Worm (Caenorhabditis elegans) whole organism, young adult: Measurements from ENCODE around the gene C14A6.12.

Experiments used
- B0035.1 ChIP-seq: sonication (generic microtip); optimal IDR thresholded peaks from 2 replicates; lab custom pipeline; 2016; ENCODE audit warnings: missing genetic modification characterization, mild to moderate bottlenecking, missing compliant biosample characterization, missing genotype, missing genetic modification reagents
- C06A6.2 ChIP-seq: fragments of 200-800 bp; sonication (Bioruptor generic); conservative IDR thresholded peaks from 2 replicates; pipeline ENCODE4 v1.3.6; 2022; ENCODE audit warnings: missing genetic modification characterization, missing compliant biosample characterization
- D2030.7 ChIP-seq: fragments of 200-800 bp; sonication (Bioruptor generic); IDR thresholded peaks from 2 replicates; pipeline ENCODE4 v1.3.6; 2022; ENCODE audit warnings: missing genetic modification reagents, missing genetic modification characterization, missing compliant biosample characterization
- F22D6.2 ChIP-seq: sonication (generic microtip); optimal IDR thresholded peaks from 2 replicates; lab custom pipeline; 2016; ENCODE audit warnings: mild to moderate bottlenecking, missing genetic modification characterization, missing compliant biosample characterization
- F33H1.4 ChIP-seq: fragments of 200-800 bp; sonication (Bioruptor generic); IDR thresholded peaks from 2 replicates; pipeline ENCODE4 v1.3.6; 2022; ENCODE audit warnings: missing genetic modification reagents, missing genetic modification characterization, missing compliant biosample characterization
- F37B4.10 ChIP-seq: fragments of 200-800 bp; sonication (Bioruptor generic); IDR thresholded peaks from 2 replicates; pipeline ENCODE4 v1.3.6; 2022; ENCODE audit warnings: missing genetic modification characterization, missing compliant biosample characterization
- F52B5.7 ChIP-seq: sonication (generic microtip); optimal IDR thresholded peaks from 2 replicates; lab custom pipeline; 2016; ENCODE audit warnings: mild to moderate bottlenecking, missing genetic modification characterization, missing compliant biosample characterization
- K12H6.12 ChIP-seq: fragments of 200-800 bp; sonication (Bioruptor generic); optimal IDR thresholded peaks from 2 replicates; lab custom pipeline; 2018; ENCODE audit warnings: mild to moderate bottlenecking, missing genetic modification characterization, missing compliant biosample characterization
- T26A5.8 ChIP-seq: sonication (generic microtip); optimal IDR thresholded peaks from 2 replicates; lab custom pipeline; 2016; ENCODE audit warnings: missing genetic modification characterization, missing compliant biosample characterization
- ZK185.1 ChIP-seq: sonication (generic microtip); optimal IDR thresholded peaks from 2 replicates; lab custom pipeline; 2016; ENCODE audit warnings: mild to moderate bottlenecking, missing genetic modification characterization, missing compliant biosample characterization; ENCODE audit not compliant: poor library complexity, severe bottlenecking
- atf-7 ChIP-seq: sonication (generic microtip); optimal IDR thresholded peaks from 2 replicates; lab custom pipeline; 2017; ENCODE audit warnings: mild to moderate bottlenecking, missing genetic modification characterization, missing compliant biosample characterization
- attf-6 ChIP-seq: fragments of 200-800 bp; sonication (Bioruptor generic); IDR thresholded peaks from 2 replicates; pipeline ENCODE4 v1.3.6; 2022; ENCODE audit warnings: missing genetic modification reagents, missing genetic modification characterization, missing compliant biosample characterization
- bed-1 ChIP-seq: fragments of 200-800 bp; sonication (Bioruptor generic); IDR thresholded peaks from 2 replicates; pipeline ENCODE4 v1.3.6; 2022; ENCODE audit warnings: missing genetic modification reagents, missing genetic modification characterization, missing compliant biosample characterization
- cebp-1 ChIP-seq, 2 experiments: fragments of 200-800 bp in 1 of 2; sonication (Bioruptor generic) in 1 of 2; sonication (generic microtip) in 1 of 2; IDR thresholded peaks in 1 of 2; optimal IDR thresholded peaks in 1 of 2; 2 replicates each; pipeline versions ENCODE4 v1.3.6 to Lab custom; 2017 to 2022; ENCODE audit warnings: missing compliant biosample characterization in 2 of 2, missing genetic modification characterization in 2 of 2, mild to moderate bottlenecking in 1 of 2, missing genetic modification reagents in 1 of 2, moderate library complexity in 1 of 2
- die-1 ChIP-seq: sonication (generic microtip); optimal IDR thresholded peaks from 2 replicates; lab custom pipeline; 2016; ENCODE audit warnings: missing genotype, mild to moderate bottlenecking, missing genetic modification characterization, missing compliant biosample characterization
- egrh-3 ChIP-seq: fragments of 200-800 bp; sonication (Bioruptor generic); IDR thresholded peaks from 2 replicates; pipeline ENCODE4 v1.3.6; 2022; ENCODE audit warnings: missing genetic modification reagents, missing genetic modification characterization, missing compliant biosample characterization
- him-1 ChIP-seq: sonication (generic microtip); optimal IDR thresholded peaks from 2 replicates; lab custom pipeline; 2016; ENCODE audit warnings: missing genotype, missing genetic modification reagents, missing genetic modification characterization, missing compliant biosample characterization
- let-607 ChIP-seq, 2 experiments: fragments of 200-800 bp in 1 of 2; sonication (Bioruptor generic) in 1 of 2; sonication (generic microtip) in 1 of 2; optimal IDR thresholded peaks; 2 replicates each; lab custom pipeline; 2016 to 2018; ENCODE audit warnings: mild to moderate bottlenecking in 2 of 2, missing compliant biosample characterization in 2 of 2, missing genetic modification characterization in 2 of 2, moderate library complexity in 2 of 2, missing genotype in 1 of 2
- lsl-1 ChIP-seq: fragments of 200-800 bp; sonication (Bioruptor generic); optimal IDR thresholded peaks from 2 replicates; lab custom pipeline; 2018; ENCODE audit warnings: mild to moderate bottlenecking, missing genetic modification characterization, moderate library complexity, missing compliant biosample characterization
- madf-10 ChIP-seq: sonication (generic microtip); optimal IDR thresholded peaks from 2 replicates; lab custom pipeline; 2016; ENCODE audit warnings: mild to moderate bottlenecking, missing genetic modification characterization, missing compliant biosample characterization
- madf-6 ChIP-seq: fragments of 200-800 bp; sonication (Bioruptor generic); IDR thresholded peaks from 2 replicates; pipeline ENCODE4 v1.3.6; 2022; ENCODE audit warnings: missing genetic modification reagents, missing genetic modification characterization, missing compliant biosample characterization
- madf-8 ChIP-seq: fragments of 200-800 bp; sonication (Bioruptor generic); conservative IDR thresholded peaks from 2 replicates; pipeline ENCODE4 v1.3.6; 2022; ENCODE audit warnings: missing genetic modification reagents, missing genetic modification characterization, missing compliant biosample characterization
- nfya-2 ChIP-seq: fragments of 200-800 bp; sonication (Bioruptor generic); IDR thresholded peaks from 2 replicates; pipeline ENCODE4 v1.3.6; 2022; ENCODE audit warnings: missing genetic modification reagents, missing genetic modification characterization, missing compliant biosample characterization
- nhr-179 ChIP-seq: sonication (generic microtip); optimal IDR thresholded peaks from 2 replicates; lab custom pipeline; 2016; ENCODE audit warnings: mild to moderate bottlenecking, missing genetic modification characterization, missing compliant biosample characterization
- pbrm-1 ChIP-seq: fragments of 200-800 bp; sonication (Bioruptor generic); IDR thresholded peaks from 2 replicates; pipeline ENCODE4 v1.3.6; 2022; ENCODE audit warnings: missing genetic modification reagents, missing genetic modification characterization, missing compliant biosample characterization
- snpc-3.4 ChIP-seq: sonication (generic microtip); optimal IDR thresholded peaks from 2 replicates; lab custom pipeline; 2017; ENCODE audit warnings: missing genetic modification characterization, mild to moderate bottlenecking, missing compliant biosample characterization, antibody characterized with exemption, moderate library complexity, missing genotype, missing genetic modification reagents
- sptf-2 ChIP-seq: fragments of 200-800 bp; sonication (Bioruptor generic); optimal IDR thresholded peaks from 2 replicates; lab custom pipeline; 2018; ENCODE audit warnings: mild to moderate bottlenecking, missing genetic modification characterization, missing compliant biosample characterization
- tlf-1 ChIP-seq: fragments of 200-800 bp; sonication (Bioruptor generic); optimal IDR thresholded peaks from 2 replicates; lab custom pipeline; 2018; ENCODE audit warnings: mild to moderate bottlenecking, missing genetic modification characterization, missing compliant biosample characterization
- xnd-1 ChIP-seq: sonication (generic microtip); optimal IDR thresholded peaks from 2 replicates; lab custom pipeline; 2016; ENCODE audit warnings: missing genotype, missing genetic modification reagents, missing genetic modification characterization, missing compliant biosample characterization
- zim-3 ChIP-seq: sonication (generic microtip); optimal IDR thresholded peaks from 2 replicates; lab custom pipeline; 2017; ENCODE audit warnings: mild to moderate bottlenecking, missing genetic modification characterization, moderate library complexity, missing compliant biosample characterization
- ztf-6 ChIP-seq: fragments of 200-800 bp; sonication (Bioruptor generic); IDR thresholded peaks from 2 replicates; pipeline ENCODE4 v1.3.6; 2022; ENCODE audit warnings: missing genetic modification reagents, missing genetic modification characterization, missing compliant biosample characterization

The C14A6.12 gene

ce11 chrV:18146077-18146476 is 16.4 kb downstream of the C14A6.12 start, which contains the start of gene C14A6.3 (continued):
- TF ChIP-seq nhr-179 (no peak), F37B4.10 (GFP tag; lab: Robert Waterston, UW) (no peak)

ce11 chrV:18144442-18144841 is 18.0 kb downstream of the C14A6.12 start:
- TF ChIP-seq let-607 (tag; optimal IDR thresholded peaks at IDR 0.05; lab: Kevin White, UChicago): no peak
- no peak for TF ChIP-seq F37B4.10 (GFP tag; lab: Robert Waterston, UW)
- no peak for TF ChIP-seq atf-7 (tag; lab: Kevin White, UChicago)
- TF ChIP-seq zim-3 (tag; lab: Kevin White, UChicago): no peak

DNA sequence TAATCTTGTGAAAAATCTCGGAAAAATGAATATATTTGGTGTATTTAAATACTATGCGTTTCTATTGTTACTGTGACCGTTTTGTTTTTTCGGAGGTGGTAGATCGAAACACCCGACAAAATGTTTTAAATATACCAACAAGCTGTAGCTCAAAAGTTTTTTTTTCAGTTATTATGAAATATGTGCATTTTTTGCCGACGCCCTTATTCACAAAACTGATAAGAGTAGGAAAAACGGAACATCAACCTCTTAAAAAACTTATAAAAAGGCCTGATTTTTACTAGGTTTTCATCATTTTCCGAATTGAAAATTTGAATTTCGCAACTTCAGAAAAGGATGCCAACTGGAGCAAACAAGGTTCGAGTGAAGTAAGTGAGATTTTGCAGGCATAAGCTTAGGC is 19.0 kb downstream of the C14A6.12 start, which contains the start of gene Y37H2A.14:
Gene Y37H2A.14, plus strand, starts transcription at position 301 of the 400 bp plus-strand sequence.
- TF ChIP-seq madf-10 (tag; lab: Kevin White, UChicago) (no peak), F37B4.10 (GFP tag; lab: Robert Waterston, UW) (no peak), F52B5.7 (tag; lab: Kevin White, UChicago) (no peak), bed-1 (GFP tag; lab: Robert Waterston, UW) (no peak), pbrm-1 (GFP tag; lab: Robert Waterston, UW) (no peak), egrh-3 (GFP tag; lab: Robert Waterston, UW) (no peak), cebp-1 (GFP tag; IDR thresholded peaks at IDR 0.05; lab: Robert Waterston, UW) (no peak), cebp-1 (tag; optimal IDR thresholded peaks at IDR 0.05; lab: Kevin White, UChicago) (peak; percentile 77), T26A5.8 (tag; lab: Kevin White, UChicago) (no peak)

DNA sequence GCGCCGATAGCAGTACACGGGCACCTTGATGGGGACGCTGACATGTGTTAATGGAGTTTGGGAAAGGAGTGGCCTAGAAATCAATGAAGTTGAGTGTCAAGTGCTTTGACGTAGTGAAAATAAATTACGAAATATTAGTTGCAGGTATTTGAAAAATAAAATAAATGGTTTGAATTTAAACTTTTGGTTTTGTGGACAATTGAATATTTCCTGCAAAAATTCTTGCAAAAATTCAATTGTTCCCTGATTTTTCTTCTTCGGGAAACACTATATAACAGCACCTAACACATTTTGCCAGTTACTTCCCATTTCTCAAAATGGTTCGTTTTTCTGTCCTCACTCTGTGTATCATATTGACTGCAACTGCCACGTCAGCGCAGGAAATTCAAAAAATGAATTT is 19.9 kb downstream of the C14A6.12 start, which contains the start of gene Y37H2A.13:
Gene Y37H2A.13, plus strand, starts transcription at position 301 of the 400 bp plus-strand sequence.
- no peak for TF ChIP-seq ztf-6 (GFP tag; lab: Robert Waterston, UW)

- TF ChIP-seq nfya-2 (GFP tag; lab: Robert Waterston, UW) (no peak), xnd-1 (tag; lab: Kevin White, UChicago) (no peak), attf-6 (GFP tag; lab: Robert Waterston, UW) (no peak), die-1 (tag; lab: Kevin White, UChicago) (no peak), F22D6.2 (tag; lab: Kevin White, UChicago) (no peak), B0035.1 (tag; lab: Kevin White, UChicago) (no peak), K12H6.12 (tag; lab: Kevin White, UChicago) (no peak)
- TF ChIP-seq, all 124 proteins: peak for 0
Observed at ce11 chrV:18141161-18141560, 21.3 kb downstream of the C14A6.12 start, which contains the start of gene Y37H2A.11. Gene Y37H2A.11 (plus strand): TSS chrV:18141461.

DNA sequence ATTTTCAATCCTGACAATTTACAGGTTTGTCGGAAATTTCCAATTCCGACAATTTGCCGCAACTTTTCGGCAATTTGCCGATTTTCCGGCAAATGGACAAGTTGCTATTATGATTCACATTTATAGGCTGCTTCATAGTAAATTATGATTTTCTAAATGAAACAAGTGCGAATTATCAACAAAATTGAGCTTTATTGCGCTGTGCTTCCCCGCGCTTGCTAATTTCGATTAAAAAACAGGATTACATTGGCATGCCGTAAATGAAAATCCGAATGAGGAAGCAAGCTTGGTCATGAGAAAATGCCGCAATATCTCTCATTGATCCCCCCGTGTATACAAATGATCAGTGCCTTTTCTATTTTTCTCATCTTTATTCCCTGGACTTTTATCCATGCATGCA is 23.8 kb downstream of the C14A6.12 start, which contains the start of gene Y37H2A.10:
Gene Y37H2A.10, plus strand, starts transcription at position 301 of the 400 bp plus-strand sequence.
- TF ChIP-seq ZK185.1 (tag; lab: Kevin White, UChicago) (no peak), C06A6.2 (no peak), F33H1.4 (GFP tag; lab: Robert Waterston, UW) (no peak), madf-8 (GFP tag; lab: Robert Waterston, UW) (no peak), sptf-2 (GFP tag; lab: Kevin White, UChicago) (no peak), D2030.7 (no peak), tlf-1 (no peak)

- peak; percentile 90 for TF ChIP-seq lsl-1
- TF ChIP-seq xnd-1 (tag; lab: Kevin White, UChicago): peak; percentile 87
- TF ChIP-seq madf-8 (GFP tag; lab: Robert Waterston, UW): peak; percentile 58
- TF ChIP-seq him-1 (tag; lab: Kevin White, UChicago): peak; percentile 26
- TF ChIP-seq sptf-2 (GFP tag; lab: Kevin White, UChicago): no peak
- peak; percentile 85 for TF ChIP-seq F33H1.4 (GFP tag; lab: Robert Waterston, UW)
- TF ChIP-seq madf-6 (GFP tag; lab: Robert Waterston, UW): peak; percentile 78
- TF ChIP-seq snpc-3.4 (tag; lab: Kevin White, UChicago): no peak
Observed at ce11 chrV:18137679-18138078, 24.8 kb downstream of the C14A6.12 start.
